Fruit fly (Drosophila melanogaster) whole organism, adult: ENCODE results near the gene CG7646.

Experiments
- CG12768 ChIP-seq: fragments of 200-800 bp; sonication (Bioruptor generic); optimal IDR thresholded peaks from 2 replicates; lab custom pipeline; 2017; ENCODE audit warnings: missing biosample characterization, missing genetic modification characterization, mild to moderate bottlenecking, moderate library complexity, missing genetic modification reagents
- CG14711 ChIP-seq: fragments of 200-800 bp; sonication (Bioruptor generic); optimal IDR thresholded peaks from 2 replicates; lab custom pipeline; 2018; ENCODE audit warnings: missing biosample characterization, mild to moderate bottlenecking, missing genetic modification characterization, moderate library complexity
- CG1620 ChIP-seq: fragments of 200-800 bp; sonication (Bioruptor generic); optimal IDR thresholded peaks from 2 replicates; lab custom pipeline; 2016; ENCODE audit warnings: missing biosample characterization, missing genetic modification characterization
- CG5204 ChIP-seq: fragments of 200-800 bp; sonication (Bioruptor generic); optimal IDR thresholded peaks from 2 replicates; lab custom pipeline; 2016; ENCODE audit warnings: missing biosample characterization, missing genetic modification characterization
- CG7045 ChIP-seq: fragments of 200-800 bp; sonication (Bioruptor generic); optimal IDR thresholded peaks from 2 replicates; lab custom pipeline; 2017; ENCODE audit warnings: missing biosample characterization, mild to moderate bottlenecking, missing genetic modification characterization
- CG7101 ChIP-seq: fragments of 200-800 bp; sonication (Bioruptor generic); optimal IDR thresholded peaks from 2 replicates; lab custom pipeline; 2018; ENCODE audit warnings: missing biosample characterization, mild to moderate bottlenecking, missing genetic modification characterization, moderate library complexity
- Clk ChIP-seq: fragments of 200-800 bp; sonication (Bioruptor generic); optimal IDR thresholded peaks from 2 replicates; lab custom pipeline; 2017; ENCODE audit warnings: missing biosample characterization, missing genetic modification characterization
- Crg-1 ChIP-seq: fragments of 200-800 bp; sonication (Bioruptor generic); optimal IDR thresholded peaks from 2 replicates; lab custom pipeline; 2016; ENCODE audit warnings: missing biosample characterization, missing genetic modification characterization
- Hr96 ChIP-seq: fragments of 200-800 bp; sonication (Bioruptor generic); optimal IDR thresholded peaks from 2 replicates; lab custom pipeline; 2016; ENCODE audit warnings: missing biosample characterization, missing genetic modification characterization
- cic ChIP-seq: fragments of 200-800 bp; sonication (Bioruptor generic); optimal IDR thresholded peaks from 2 replicates; lab custom pipeline; 2017; ENCODE audit warnings: missing biosample characterization, mild to moderate bottlenecking, missing genetic modification characterization, moderate library complexity
- kay ChIP-seq: fragments of 200-800 bp; sonication (Bioruptor generic); peaks from one replicate; lab custom pipeline; 2016; ENCODE audit warnings: missing biosample characterization, missing genetic modification characterization, borderline replicate concordance
- ovo ChIP-seq: fragments of 200-800 bp; sonication (Bioruptor generic); optimal IDR thresholded peaks from 2 replicates; lab custom pipeline; 2016; ENCODE audit warnings: missing biosample characterization, missing genetic modification characterization

DNA sequence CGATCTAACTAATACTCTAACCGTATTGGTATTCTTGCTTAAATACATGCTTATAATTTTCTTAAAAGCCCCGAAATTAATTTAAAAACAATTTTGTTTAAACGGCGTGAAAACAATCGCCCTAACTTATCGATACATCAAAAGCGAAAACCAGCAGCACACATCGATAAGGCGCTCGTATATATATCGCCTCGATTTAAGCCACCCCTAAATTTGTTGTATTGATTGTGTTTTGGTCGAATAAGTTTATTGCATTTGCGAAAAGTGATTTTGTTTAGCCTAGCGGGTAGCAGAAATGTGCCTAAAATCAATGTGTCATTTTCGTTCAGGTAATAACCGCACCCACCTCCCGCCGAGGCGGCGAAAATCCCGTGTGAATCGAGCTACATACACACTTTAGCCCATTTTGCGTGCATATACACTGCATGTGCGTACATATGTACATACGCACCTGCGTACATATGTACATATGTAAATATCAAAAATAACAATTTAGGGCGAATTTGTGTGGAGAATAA is at the start of gene CG7646, which contains the start of gene Nca:
- TF ChIP-seq CG12768 (GFP tag; lab: Kevin White, UChicago) (no peak), ovo (no peak), CG5204 (GFP tag; lab: Kevin White, UChicago) (no peak), CG1620 (GFP tag; lab: Kevin White, UChicago) (no peak), Hr96 (GFP tag; lab: Kevin White, UChicago) (no peak), CG14711 (tag; lab: Kevin White, UChicago) (no peak), CG7045 (GFP tag; lab: Kevin White, UChicago) (no peak), CG7101 (tag; lab: Kevin White, UChicago) (no peak), Clk (GFP tag; lab: Kevin White, UChicago) (no peak), Crg-1 (no peak), cic (GFP tag; lab: Kevin White, UChicago) (no peak), kay (GFP tag; lab: Kevin White, UChicago) (peak; percentile 41)
